Worm (Caenorhabditis elegans) whole organism, young adult: ENCODE measurements around the gene K08F8.15.

Experiments
- B0336.3 ChIP-seq: fragments of 200-800 bp; sonication (Bioruptor generic); IDR thresholded peaks from 2 replicates; pipeline ENCODE4 v1.3.6; 2022; ENCODE audit warnings: missing genetic modification characterization, missing compliant biosample characterization
- C17E4.6 ChIP-seq: fragments of 200-800 bp; sonication (Bioruptor generic); IDR thresholded peaks from 2 replicates; pipeline ENCODE4 v1.3.6; 2022; ENCODE audit warnings: missing genetic modification reagents, missing genetic modification characterization, missing compliant biosample characterization
- F23B12.7 ChIP-seq: sonication (generic microtip); optimal IDR thresholded peaks from 2 replicates; lab custom pipeline; 2017; ENCODE audit warnings: missing genetic modification characterization, mild to moderate bottlenecking, missing compliant biosample characterization, antibody characterized with exemption, moderate library complexity; ENCODE audit not compliant: insufficient read depth
- F37B4.10 ChIP-seq: fragments of 200-800 bp; sonication (Bioruptor generic); IDR thresholded peaks from 2 replicates; pipeline ENCODE4 v1.3.6; 2022; ENCODE audit warnings: missing genetic modification characterization, missing compliant biosample characterization
- F39B2.1 ChIP-seq: fragments of 200-800 bp; sonication (Bioruptor generic); IDR thresholded peaks from 2 replicates; pipeline ENCODE4 v1.3.6; 2022; ENCODE audit warnings: missing genetic modification reagents, missing genetic modification characterization, missing compliant biosample characterization
- F57C9.4 ChIP-seq: sonication (generic microtip); optimal IDR thresholded peaks from 2 replicates; lab custom pipeline; 2017; ENCODE audit warnings: mild to moderate bottlenecking, missing genetic modification characterization, missing compliant biosample characterization
- K11D2.4 ChIP-seq: fragments of 200-800 bp; sonication (Bioruptor generic); IDR thresholded peaks from 2 replicates; pipeline ENCODE4 v1.3.6; 2022; ENCODE audit warnings: missing genetic modification reagents, missing genetic modification characterization, missing compliant biosample characterization
- T26A5.8 ChIP-seq: sonication (generic microtip); optimal IDR thresholded peaks from 2 replicates; lab custom pipeline; 2016; ENCODE audit warnings: missing genetic modification characterization, missing compliant biosample characterization
- Y53F4B.3 ChIP-seq: fragments of 200-800 bp; sonication (Bioruptor generic); IDR thresholded peaks from 2 replicates; pipeline ENCODE4 v1.3.6; 2022; ENCODE audit warnings: missing genetic modification reagents, missing genetic modification characterization, missing compliant biosample characterization
- Y53G8AR.9 ChIP-seq: fragments of 200-800 bp; sonication (Bioruptor generic); conservative IDR thresholded peaks from 2 replicates; pipeline ENCODE4 v1.3.6; 2022; ENCODE audit warnings: missing genetic modification reagents, missing genetic modification characterization, missing compliant biosample characterization
- Y67H2A.10 ChIP-seq: fragments of 200-800 bp; sonication (Bioruptor generic); conservative IDR thresholded peaks from 2 replicates; pipeline ENCODE4 v1.3.6; 2022; ENCODE audit warnings: missing genetic modification reagents, missing genetic modification characterization, missing compliant biosample characterization
- Y79H2A.3 ChIP-seq: fragments of 200-800 bp; sonication (Bioruptor generic); conservative IDR thresholded peaks from 2 replicates; pipeline ENCODE4 v1.3.6; 2022; ENCODE audit warnings: missing genetic modification reagents, missing genetic modification characterization, missing compliant biosample characterization
- ZK185.1 ChIP-seq: sonication (generic microtip); optimal IDR thresholded peaks from 2 replicates; lab custom pipeline; 2016; ENCODE audit warnings: mild to moderate bottlenecking, missing genetic modification characterization, missing compliant biosample characterization; ENCODE audit not compliant: poor library complexity, severe bottlenecking
- bed-1 ChIP-seq: fragments of 200-800 bp; sonication (Bioruptor generic); IDR thresholded peaks from 2 replicates; pipeline ENCODE4 v1.3.6; 2022; ENCODE audit warnings: missing genetic modification reagents, missing genetic modification characterization, missing compliant biosample characterization
- bed-2 ChIP-seq: fragments of 200-800 bp; sonication (Bioruptor generic); IDR thresholded peaks from 2 replicates; pipeline ENCODE4 v1.3.6; 2022; ENCODE audit warnings: missing genetic modification reagents, missing genetic modification characterization, missing compliant biosample characterization
- ceh-100 ChIP-seq: fragments of 200-800 bp; sonication (Bioruptor generic); IDR thresholded peaks from 2 replicates; pipeline ENCODE4 v1.3.6; 2022; ENCODE audit warnings: missing genetic modification reagents, missing genetic modification characterization, missing compliant biosample characterization
- ceh-40 ChIP-seq: fragments of 200-800 bp; sonication (Bioruptor generic); IDR thresholded peaks from 2 replicates; pipeline ENCODE4 v1.3.6; 2022; ENCODE audit warnings: missing genetic modification characterization, missing compliant biosample characterization
- chd-7 ChIP-seq: sonication (generic microtip); optimal IDR thresholded peaks from 2 replicates; lab custom pipeline; 2016; ENCODE audit warnings: mild to moderate bottlenecking, missing genetic modification characterization, moderate library complexity, missing compliant biosample characterization
- egl-44 ChIP-seq: fragments of 200-800 bp; sonication (Bioruptor generic); IDR thresholded peaks from 2 replicates; pipeline ENCODE4 v1.3.6; 2022; ENCODE audit warnings: missing genetic modification reagents, missing genetic modification characterization, missing compliant biosample characterization
- him-1 ChIP-seq: sonication (generic microtip); optimal IDR thresholded peaks from 2 replicates; lab custom pipeline; 2016; ENCODE audit warnings: missing genotype, missing genetic modification reagents, missing genetic modification characterization, missing compliant biosample characterization
- hlh-12 ChIP-seq: sonication (generic microtip); optimal IDR thresholded peaks from 2 replicates; lab custom pipeline; 2016; ENCODE audit warnings: missing genetic modification characterization, missing compliant biosample characterization
- hlh-26 ChIP-seq: fragments of 200-800 bp; sonication (Bioruptor generic); conservative IDR thresholded peaks from 2 replicates; pipeline ENCODE4 v1.3.6; 2022; ENCODE audit warnings: missing genetic modification reagents, missing genetic modification characterization, missing compliant biosample characterization
- hmg-20 ChIP-seq: fragments of 200-800 bp; sonication (Bioruptor generic); IDR thresholded peaks from 2 replicates; pipeline ENCODE4 v1.3.6; 2022; ENCODE audit warnings: missing genetic modification reagents, missing genetic modification characterization, missing compliant biosample characterization
- let-526 ChIP-seq: fragments of 200-800 bp; sonication (Bioruptor generic); IDR thresholded peaks from 2 replicates; pipeline ENCODE4 v1.3.6; 2022; ENCODE audit warnings: missing genetic modification reagents, missing genetic modification characterization, missing compliant biosample characterization
- lin-26 ChIP-seq: fragments of 200-800 bp; sonication (Bioruptor generic); IDR thresholded peaks from 2 replicates; pipeline ENCODE4 v1.3.6; 2022; ENCODE audit warnings: missing genetic modification reagents, missing genetic modification characterization, missing compliant biosample characterization
- mel-28 ChIP-seq: sonication (generic microtip); optimal IDR thresholded peaks from 2 replicates; lab custom pipeline; 2016; ENCODE audit warnings: borderline replicate concordance, mild to moderate bottlenecking, missing genetic modification characterization, missing compliant biosample characterization
- mes-4 ChIP-seq: sonication (generic microtip); optimal IDR thresholded peaks from 2 replicates; lab custom pipeline; 2016; ENCODE audit warnings: missing genotype, missing genetic modification characterization, missing compliant biosample characterization
- nfyb-1 ChIP-seq: fragments of 200-800 bp; sonication (Bioruptor generic); IDR thresholded peaks from 2 replicates; pipeline ENCODE4 v1.3.6; 2022; ENCODE audit warnings: missing genetic modification reagents, missing genetic modification characterization, missing compliant biosample characterization
- nhr-120 ChIP-seq: fragments of 200-800 bp; sonication (Bioruptor generic); IDR thresholded peaks from 2 replicates; pipeline ENCODE4 v1.3.6; 2022; ENCODE audit warnings: missing genetic modification characterization, missing compliant biosample characterization
- pha-4 ChIP-seq: fragments of 150-350 bp; sonication (generic microtip); optimal IDR thresholded peaks from 2 replicates; lab custom pipeline; 2014; ENCODE audit warnings: missing biosample characterization, missing genetic modification reagents, missing genetic modification characterization
- repo-1 ChIP-seq: sonication (generic microtip); optimal IDR thresholded peaks from 2 replicates; lab custom pipeline; 2017; ENCODE audit warnings: mild to moderate bottlenecking, missing genetic modification characterization, missing compliant biosample characterization
- somi-1 ChIP-seq: fragments of 200-800 bp; sonication (Bioruptor generic); optimal IDR thresholded peaks from 2 replicates; lab custom pipeline; 2018; ENCODE audit warnings: mild to moderate bottlenecking, missing genetic modification characterization, missing compliant biosample characterization
- unc-130 ChIP-seq: sonication (generic microtip); optimal IDR thresholded peaks from 2 replicates; lab custom pipeline; 2016; ENCODE audit warnings: missing genetic modification reagents, missing genetic modification characterization, missing compliant biosample characterization
- zim-3 ChIP-seq: sonication (generic microtip); optimal IDR thresholded peaks from 2 replicates; lab custom pipeline; 2017; ENCODE audit warnings: mild to moderate bottlenecking, missing genetic modification characterization, moderate library complexity, missing compliant biosample characterization
- ztf-18 ChIP-seq: sonication (generic microtip); optimal IDR thresholded peaks from 2 replicates; lab custom pipeline; 2016; ENCODE audit warnings: missing genotype, mild to moderate bottlenecking, missing genetic modification characterization, missing compliant biosample characterization
- ztf-22 ChIP-seq: fragments of 200-800 bp; sonication (Bioruptor generic); optimal IDR thresholded peaks from 2 replicates; lab custom pipeline; 2018; ENCODE audit warnings: mild to moderate bottlenecking, missing genetic modification characterization, moderate library complexity, missing compliant biosample characterization

The K08F8.15 gene

ce11 chrII:8726700-8727099, 39.9 kb upstream of the K08F8.15 start, which contains the start of gene T01B7.9:
Gene T01B7.9 (minus strand): TSS chrII:8726800.
- TF ChIP-seq Y79H2A.3 (GFP tag; lab: Robert Waterston, UW), result no peak
- TF ChIP-seq him-1 (tag; lab: Kevin White, UChicago), result no peak
- no peak for TF ChIP-seq chd-7 (tag; lab: Kevin White, UChicago)
- no peak for TF ChIP-seq ZK185.1 (tag; lab: Kevin White, UChicago)
- no peak for TF ChIP-seq ztf-22
- no peak for TF ChIP-seq ztf-18 (tag; lab: Kevin White, UChicago)
- TF ChIP-seq ceh-100 (GFP tag; lab: Robert Waterston, UW), result no peak
- TF ChIP-seq mes-4, result no peak
- TF ChIP-seq egl-44, result no peak
- no peak for TF ChIP-seq hmg-20 (GFP tag; lab: Robert Waterston, UW)
- TF ChIP-seq, all 124 proteins: peak for 0

DNA sequence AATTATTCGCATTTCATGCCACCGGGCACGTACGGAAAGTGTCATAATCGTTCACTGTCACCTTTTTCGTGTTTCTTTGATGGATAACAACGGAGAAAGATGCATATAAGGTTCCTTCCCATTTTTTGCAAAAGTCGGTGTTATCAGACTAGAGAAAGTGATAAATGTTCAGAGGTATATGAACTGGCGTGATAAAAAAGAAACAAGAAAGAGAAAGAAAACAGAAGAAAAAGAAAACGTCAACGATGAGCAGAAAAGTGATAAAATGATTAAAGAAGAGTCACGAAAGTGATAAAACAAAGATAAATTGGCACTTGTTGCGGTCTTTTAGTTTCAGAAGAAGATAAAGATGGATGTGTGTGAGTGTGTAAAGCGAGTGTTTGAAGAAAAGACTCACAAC, 36.3 kb upstream of the K08F8.15 start:
- TF ChIP-seq somi-1 (GFP tag; lab: Kevin White, UChicago) (no peak), T26A5.8 (no peak), nfyb-1 (GFP tag; lab: Robert Waterston, UW) (no peak), zim-3 (tag; lab: Kevin White, UChicago) (no peak), bed-1 (GFP tag; lab: Robert Waterston, UW) (no peak), bed-2 (no peak), mel-28 (no peak), hlh-12 (tag; lab: Kevin White, UChicago) (no peak), egl-44 (no peak), ZK185.1 (tag; lab: Kevin White, UChicago) (no peak), repo-1 (tag; lab: Kevin White, UChicago) (no peak), unc-130 (no peak), nhr-120 (GFP tag; lab: Robert Waterston, UW) (no peak), lin-26 (GFP tag; lab: Robert Waterston, UW) (no peak), Y67H2A.10 (GFP tag; lab: Robert Waterston, UW) (no peak), F57C9.4 (tag; lab: Kevin White, UChicago) (no peak), F39B2.1 (no peak), Y53F4B.3 (no peak)
- TF ChIP-seq, all 124 proteins: peak for 0

- TF ChIP-seq ceh-100 (GFP tag; lab: Robert Waterston, UW) (no peak), F23B12.7 (no peak), B0336.3 (GFP tag; lab: Robert Waterston, UW) (no peak), K11D2.4 (GFP tag; lab: Robert Waterston, UW) (no peak), F37B4.10 (GFP tag; lab: Robert Waterston, UW) (no peak), ceh-40 (GFP tag; lab: Robert Waterston, UW) (no peak), let-526 (GFP tag; lab: Robert Waterston, UW) (no peak), pha-4 (tag; lab: Kevin White, UChicago) (no peak), hlh-26 (no peak), him-1 (tag; lab: Kevin White, UChicago) (no peak), egl-44 (no peak), ZK185.1 (tag; lab: Kevin White, UChicago) (no peak), Y53G8AR.9 (GFP tag; lab: Robert Waterston, UW) (no peak), T26A5.8 (no peak), C17E4.6 (GFP tag; lab: Robert Waterston, UW) (no peak)
Observed at ce11 chrII:8730960-8731693, 35.5 kb upstream of the K08F8.15 start.
